Worm (Caenorhabditis elegans) whole organism, young adult: ENCODE data around the gene nsph-3.1.

ENCODE experiments used
- F57A8.1 ChIP-seq: fragments of 200-800 bp; sonication (Bioruptor generic); optimal IDR thresholded peaks from 2 replicates; lab custom pipeline; 2018; ENCODE audit warnings: mild to moderate bottlenecking, missing genetic modification characterization, moderate library complexity, missing compliant biosample characterization
- aptf-3 ChIP-seq: fragments of 200-800 bp; sonication (Bioruptor generic); IDR thresholded peaks from 2 replicates; pipeline ENCODE4 v1.3.6; 2022; ENCODE audit warnings: missing genetic modification characterization, missing compliant biosample characterization
- ceh-27 ChIP-seq: fragments of 200-800 bp; sonication (Bioruptor generic); optimal IDR thresholded peaks from 2 replicates; lab custom pipeline; 2018; ENCODE audit warnings: mild to moderate bottlenecking, missing genetic modification characterization, moderate library complexity, missing compliant biosample characterization
- pha-4 ChIP-seq: fragments of 150-350 bp; sonication (generic microtip); optimal IDR thresholded peaks from 2 replicates; lab custom pipeline; 2014; ENCODE audit warnings: missing biosample characterization, missing genetic modification reagents, missing genetic modification characterization
- tbx-9 ChIP-seq: sonication (generic microtip); optimal IDR thresholded peaks from 2 replicates; lab custom pipeline; 2016; ENCODE audit warnings: borderline replicate concordance, missing genetic modification characterization, inconsistent platforms, missing compliant biosample characterization
- xnd-1 ChIP-seq: sonication (generic microtip); optimal IDR thresholded peaks from 2 replicates; lab custom pipeline; 2016; ENCODE audit warnings: missing genotype, missing genetic modification reagents, missing genetic modification characterization, missing compliant biosample characterization

DNA sequence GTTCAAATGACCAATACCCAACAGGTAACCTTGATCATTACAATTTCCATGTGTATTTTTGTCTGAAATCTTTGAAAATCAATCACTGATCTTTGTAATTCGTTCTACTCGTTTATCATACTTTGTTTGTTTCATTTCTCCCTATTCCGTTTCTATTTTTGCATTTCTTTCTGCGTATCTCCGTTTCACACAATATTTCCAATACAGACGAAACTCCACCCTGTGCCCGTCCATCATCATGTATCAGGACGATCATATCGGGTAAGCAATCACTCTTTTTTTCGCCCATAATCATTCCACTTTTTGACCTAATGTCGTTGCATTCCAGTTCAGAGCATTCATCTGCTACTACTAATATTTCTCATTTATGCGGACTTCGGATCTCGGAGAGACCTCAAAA, 39.9 kb upstream of the nsph-3.1 start, which contains the start of gene pyk-2:
- TF ChIP-seq F57A8.1 (GFP tag; lab: Kevin White, UChicago) (no peak), xnd-1 (tag; lab: Kevin White, UChicago) (no peak), ceh-27 (GFP tag; lab: Kevin White, UChicago) (no peak), tbx-9 (no peak), aptf-3 (no peak), pha-4 (tag; lab: Kevin White, UChicago) (no peak)
